Worm (Caenorhabditis elegans) whole organism, young adult: ENCODE results near the gene zip-7.
"Not testable (repeated sequence)": the region's sequence is repeated elsewhere in the genome, so short reads cannot be mapped to it uniquely, and the experiment has no call there.

Experiments used
- B0019.2 ChIP-seq: fragments of 200-800 bp; sonication (Bioruptor generic); conservative IDR thresholded peaks from 2 replicates; pipeline ENCODE4 v1.3.6; 2022; ENCODE audit warnings: missing genetic modification reagents, missing genetic modification characterization, missing compliant biosample characterization
- F39B2.1 ChIP-seq: fragments of 200-800 bp; sonication (Bioruptor generic); IDR thresholded peaks from 2 replicates; pipeline ENCODE4 v1.3.6; 2022; ENCODE audit warnings: missing genetic modification reagents, missing genetic modification characterization, missing compliant biosample characterization
- F49E8.2 ChIP-seq: sonication (generic microtip); optimal IDR thresholded peaks from 3 replicates; lab custom pipeline; 2017; ENCODE audit warnings: missing genetic modification characterization, mild to moderate bottlenecking, missing compliant biosample characterization, antibody characterized with exemption, moderate library complexity; ENCODE audit not compliant: insufficient read depth
- F57A8.1 ChIP-seq: fragments of 200-800 bp; sonication (Bioruptor generic); optimal IDR thresholded peaks from 2 replicates; lab custom pipeline; 2018; ENCODE audit warnings: mild to moderate bottlenecking, missing genetic modification characterization, moderate library complexity, missing compliant biosample characterization
- Y53F4B.3 ChIP-seq: fragments of 200-800 bp; sonication (Bioruptor generic); IDR thresholded peaks from 2 replicates; pipeline ENCODE4 v1.3.6; 2022; ENCODE audit warnings: missing genetic modification reagents, missing genetic modification characterization, missing compliant biosample characterization
- Y67H2A.10 ChIP-seq: fragments of 200-800 bp; sonication (Bioruptor generic); conservative IDR thresholded peaks from 2 replicates; pipeline ENCODE4 v1.3.6; 2022; ENCODE audit warnings: missing genetic modification reagents, missing genetic modification characterization, missing compliant biosample characterization
- Y79H2A.3 ChIP-seq: fragments of 200-800 bp; sonication (Bioruptor generic); conservative IDR thresholded peaks from 2 replicates; pipeline ENCODE4 v1.3.6; 2022; ENCODE audit warnings: missing genetic modification reagents, missing genetic modification characterization, missing compliant biosample characterization
- Y95B8A.8 ChIP-seq: fragments of 200-800 bp; sonication (Bioruptor generic); IDR thresholded peaks from 2 replicates; pipeline ENCODE4 v1.3.6; 2022; ENCODE audit warnings: missing genetic modification reagents, missing genetic modification characterization, missing compliant biosample characterization
- attf-6 ChIP-seq: fragments of 200-800 bp; sonication (Bioruptor generic); IDR thresholded peaks from 2 replicates; pipeline ENCODE4 v1.3.6; 2022; ENCODE audit warnings: missing genetic modification reagents, missing genetic modification characterization, missing compliant biosample characterization
- ccch-3 ChIP-seq: fragments of 200-800 bp; sonication (Bioruptor generic); optimal IDR thresholded peaks from 2 replicates; lab custom pipeline; 2018; ENCODE audit warnings: mild to moderate bottlenecking, missing genetic modification characterization, missing compliant biosample characterization
- cebp-1 ChIP-seq, 2 experiments: fragments of 200-800 bp in 1 of 2; sonication (Bioruptor generic) in 1 of 2; sonication (generic microtip) in 1 of 2; IDR thresholded peaks in 1 of 2; optimal IDR thresholded peaks in 1 of 2; 2 replicates each; pipeline versions ENCODE4 v1.3.6 to Lab custom; 2017 to 2022; ENCODE audit warnings: missing compliant biosample characterization in 2 of 2, missing genetic modification characterization in 2 of 2, mild to moderate bottlenecking in 1 of 2, missing genetic modification reagents in 1 of 2, moderate library complexity in 1 of 2
- cebp-2 ChIP-seq: fragments of 200-800 bp; sonication (Bioruptor generic); IDR thresholded peaks from 2 replicates; pipeline ENCODE4 v1.3.6; 2022; ENCODE audit warnings: missing genetic modification characterization, missing compliant biosample characterization
- ceh-58 ChIP-seq: fragments of 200-800 bp; sonication (Bioruptor generic); IDR thresholded peaks from 2 replicates; pipeline ENCODE4 v1.3.6; 2022; ENCODE audit warnings: missing genetic modification characterization, missing compliant biosample characterization
- efl-1 ChIP-seq: fragments of 150-350 bp; optimal IDR thresholded peaks from 2 replicates; lab custom pipeline; 2014; ENCODE audit warnings: missing biosample characterization, missing genetic modification reagents, missing genetic modification characterization
- egl-18 ChIP-seq: fragments of 200-800 bp; sonication (Bioruptor generic); IDR thresholded peaks from 2 replicates; pipeline ENCODE4 v1.3.6; 2022; ENCODE audit warnings: missing genetic modification reagents, missing genetic modification characterization, missing compliant biosample characterization
- egrh-3 ChIP-seq: fragments of 200-800 bp; sonication (Bioruptor generic); IDR thresholded peaks from 2 replicates; pipeline ENCODE4 v1.3.6; 2022; ENCODE audit warnings: missing genetic modification reagents, missing genetic modification characterization, missing compliant biosample characterization
- hlh-26 ChIP-seq: fragments of 200-800 bp; sonication (Bioruptor generic); conservative IDR thresholded peaks from 2 replicates; pipeline ENCODE4 v1.3.6; 2022; ENCODE audit warnings: missing genetic modification reagents, missing genetic modification characterization, missing compliant biosample characterization
- hmg-20 ChIP-seq: fragments of 200-800 bp; sonication (Bioruptor generic); IDR thresholded peaks from 2 replicates; pipeline ENCODE4 v1.3.6; 2022; ENCODE audit warnings: missing genetic modification reagents, missing genetic modification characterization, missing compliant biosample characterization
- hsf-1 ChIP-seq: fragments of 200-800 bp; sonication (Bioruptor generic); IDR thresholded peaks from 2 replicates; pipeline ENCODE4 v1.3.6; 2022; ENCODE audit warnings: missing genetic modification reagents, missing genetic modification characterization, missing compliant biosample characterization
- lin-54 ChIP-seq: fragments of 200-800 bp; sonication (Bioruptor generic); optimal IDR thresholded peaks from 2 replicates; lab custom pipeline; 2018; ENCODE audit warnings: mild to moderate bottlenecking, missing genetic modification characterization, missing compliant biosample characterization
- mes-4 ChIP-seq: sonication (generic microtip); optimal IDR thresholded peaks from 2 replicates; lab custom pipeline; 2016; ENCODE audit warnings: missing genotype, missing genetic modification characterization, missing compliant biosample characterization
- nfya-2 ChIP-seq: fragments of 200-800 bp; sonication (Bioruptor generic); IDR thresholded peaks from 2 replicates; pipeline ENCODE4 v1.3.6; 2022; ENCODE audit warnings: missing genetic modification reagents, missing genetic modification characterization, missing compliant biosample characterization
- rec-8 ChIP-seq, 2 experiments: sonication (generic microtip); optimal IDR thresholded peaks; 2 replicates each; lab custom pipeline; 2016; ENCODE audit warnings: mild to moderate bottlenecking in 2 of 2, missing genetic modification characterization in 2 of 2, missing genetic modification reagents in 2 of 2, missing genotype in 2 of 2, missing biosample characterization in 1 of 2, missing compliant biosample characterization in 1 of 2, moderate library complexity in 1 of 2
- snpc-4 ChIP-seq, 5 experiments: fragments of 150-350 bp in 1 of 5; sonication (generic microtip) in 4 of 5; optimal IDR thresholded peaks; 2 replicates each; lab custom pipeline; 2014 to 2018; ENCODE audit warnings: missing genetic modification characterization in 5 of 5, missing biosample characterization in 3 of 5, antibody characterized with exemption in 2 of 5, mild to moderate bottlenecking in 2 of 5, missing compliant biosample characterization in 2 of 5, missing genotype in 2 of 5, moderate library complexity in 2 of 5, missing genetic modification reagents in 1 of 5
- ztf-3 ChIP-seq: fragments of 200-800 bp; sonication (Bioruptor generic); optimal IDR thresholded peaks from 2 replicates; lab custom pipeline; 2018; ENCODE audit warnings: mild to moderate bottlenecking, missing genetic modification characterization, missing compliant biosample characterization

The zip-7 gene

DNA sequence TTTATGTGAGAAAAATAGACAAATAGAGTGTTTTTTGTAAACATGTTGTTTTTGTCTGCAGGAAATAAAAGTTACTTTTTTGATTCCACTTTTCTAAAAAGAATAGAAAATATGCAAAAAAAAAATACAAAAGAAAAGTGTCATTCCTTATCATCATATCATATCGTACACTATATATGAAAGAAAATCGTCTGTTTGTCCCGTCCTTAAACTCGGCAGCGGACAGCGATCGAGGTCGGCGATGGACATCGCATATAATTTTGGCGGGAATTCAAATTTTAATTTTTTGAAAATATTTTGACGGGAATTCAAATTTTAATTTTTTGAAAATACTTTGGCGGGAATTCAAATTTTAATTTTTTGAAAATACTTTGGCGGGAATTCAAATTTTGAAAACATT is 33.9 kb downstream of the zip-7 start:
- TF ChIP-seq mes-4 = no peak
- no peak for TF ChIP-seq hmg-20 (GFP tag; lab: Robert Waterston, UW)
- TF ChIP-seq ztf-3 (GFP tag; lab: Kevin White, UChicago) = no peak
- peak; percentile 70 for TF ChIP-seq attf-6 (GFP tag; lab: Robert Waterston, UW)
- TF ChIP-seq ccch-3 (GFP tag; lab: Kevin White, UChicago) = no peak
- no peak for TF ChIP-seq snpc-4 (GFP tag; optimal IDR thresholded peaks at IDR 0.05; lab: Kevin White, UChicago)
- peak; percentile 43 to 88 (median 57) for TF ChIP-seq snpc-4 (tag; optimal IDR thresholded peaks at IDR 0.05; lab: Kevin White, UChicago)
- TF ChIP-seq efl-1 (GFP tag; lab: Kevin White, UChicago) = no peak
- no peak for TF ChIP-seq F49E8.2 (tag; lab: Kevin White, UChicago)
- no peak for TF ChIP-seq F39B2.1
- TF ChIP-seq lin-54 (GFP tag; lab: Kevin White, UChicago) = no peak
- TF ChIP-seq egl-18 (GFP tag; lab: Robert Waterston, UW) = no peak

ce11 chrIV:16470888-16471287 is 34.6 kb downstream of the zip-7 start, which contains the start of gene VY10G11R.1:
TSS of gene VY10G11R.1 (minus strand) at chrIV:16470988.
- TF ChIP-seq F57A8.1 (GFP tag; lab: Kevin White, UChicago); rec-8 (tag; optimal IDR thresholded peaks at IDR 0.05; lab: Kevin White, UChicago); hlh-26: not testable (repeated sequence)
- TF ChIP-seq, all 124 proteins: peak for 0; not testable (repeated sequence) for 124

DNA sequence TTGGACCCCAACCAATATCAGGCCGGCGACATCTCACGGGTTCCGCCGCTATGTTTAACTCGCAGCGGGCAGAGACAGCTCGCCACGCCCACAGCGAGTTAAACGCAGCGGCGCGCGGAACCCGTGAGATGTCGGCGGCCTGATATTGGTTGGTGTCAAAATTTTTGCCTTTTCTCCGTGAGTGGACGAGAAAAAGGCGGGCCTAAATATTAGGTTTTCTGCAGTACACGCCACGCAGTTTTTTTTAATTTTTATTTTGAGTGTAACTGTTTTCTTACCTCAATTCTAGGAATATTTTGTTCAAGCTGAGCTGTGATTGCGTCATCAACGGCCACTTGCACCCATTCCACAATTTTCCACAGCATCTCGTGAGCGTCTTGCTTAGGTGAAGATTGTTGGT is 41.5 kb downstream of the zip-7 start:
- not testable (repeated sequence) for TF ChIP-seq snpc-4 (GFP tag; optimal IDR thresholded peaks at IDR 0.05; lab: Kevin White, UChicago)
- TF ChIP-seq snpc-4 (tag; optimal IDR thresholded peaks at IDR 0.05; lab: Kevin White, UChicago) = peak in 2 of 4 experiments; percentile 26 to 90
- peak; percentile 77; the same call in 1 of the 2 replicates for TF ChIP-seq attf-6 (GFP tag; lab: Robert Waterston, UW)

DNA sequence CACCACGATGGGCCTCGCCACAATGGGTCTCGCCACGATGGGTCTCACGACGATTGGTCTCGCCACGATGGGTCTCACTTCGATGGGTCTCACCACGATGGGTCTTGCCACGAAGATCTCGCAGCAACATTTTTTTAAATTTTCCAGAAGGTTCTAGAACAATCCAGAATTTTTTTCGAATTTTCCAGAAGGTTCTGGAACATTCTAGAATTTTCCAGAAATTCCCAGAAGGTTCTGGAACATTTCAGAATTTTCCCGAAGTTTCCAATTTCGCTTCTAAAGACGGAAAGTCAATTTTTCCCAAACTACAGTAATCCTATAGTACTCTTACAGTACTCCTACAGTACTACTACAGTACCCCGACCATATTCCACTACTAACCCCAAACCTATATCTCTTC is 46.5 kb downstream of the zip-7 start:
- peak; percentile 93 for TF ChIP-seq hsf-1

ce11 chrIV:16458368-16458767 is 47.1 kb downstream of the zip-7 start:
- TF ChIP-seq egrh-3 = peak; percentile 65
- TF ChIP-seq Y53F4B.3 (GFP tag; lab: Robert Waterston, UW) = peak; percentile 97
- TF ChIP-seq ceh-58 (GFP tag; lab: Robert Waterston, UW) = peak; percentile 100
- peak; percentile 97 for TF ChIP-seq nfya-2 (GFP tag; lab: Robert Waterston, UW)
- TF ChIP-seq attf-6 (GFP tag; lab: Robert Waterston, UW) = peak; percentile 98
- TF ChIP-seq B0019.2 (GFP tag; lab: Robert Waterston, UW) = peak; percentile 96
- peak; percentile 95; the same call in 1 of the 2 replicates for TF ChIP-seq cebp-2 (GFP tag; lab: Robert Waterston, UW)
- TF ChIP-seq hsf-1 = peak; percentile 100
- peak; percentile 98 for TF ChIP-seq Y95B8A.8 (GFP tag; lab: Robert Waterston, UW)
- peak; percentile 84; the same call in 1 of the 2 replicates for TF ChIP-seq Y67H2A.10 (GFP tag; lab: Robert Waterston, UW)
- peak; percentile 98 for TF ChIP-seq Y79H2A.3 (GFP tag; lab: Robert Waterston, UW)
- peak; percentile 79 for TF ChIP-seq cebp-1 (GFP tag; IDR thresholded peaks at IDR 0.05; lab: Robert Waterston, UW)
- TF ChIP-seq cebp-1 (tag; optimal IDR thresholded peaks at IDR 0.05; lab: Kevin White, UChicago) = not testable (repeated sequence)
- TF ChIP-seq, all 124 proteins: peak for 12; not testable (repeated sequence) for 112
